Worm (Caenorhabditis elegans) whole organism, mixed stage, embryonic: Measurements from ENCODE around the gene rilp-1.

Source experiments
- elt-3 ChIP-seq: fragments of 150-350 bp; optimal IDR thresholded peaks from 2 replicates; lab custom pipeline; 2014; ENCODE audit warnings: missing biosample characterization, missing genetic modification characterization
- lsy-2 ChIP-seq: fragments of 150-350 bp; optimal IDR thresholded peaks from 2 replicates; lab custom pipeline; 2014; ENCODE audit warnings: missing biosample characterization, missing genetic modification characterization
- unc-39 ChIP-seq: fragments of 150-350 bp; optimal IDR thresholded peaks from 2 replicates; lab custom pipeline; 2014; ENCODE audit warnings: missing biosample characterization, missing genetic modification characterization
- unc-62 ChIP-seq: fragments of 150-350 bp; optimal IDR thresholded peaks from 2 replicates; lab custom pipeline; 2014; ENCODE audit warnings: missing biosample characterization, missing genetic modification reagents, missing genetic modification characterization

- no peak for TF ChIP-seq unc-62
- TF ChIP-seq unc-39 (tag; lab: Kevin White, UChicago), result no peak
- TF ChIP-seq elt-3, result no peak
- no peak for TF ChIP-seq lsy-2
Measured at ce11 chrIII:3635844-3636243, at the start of gene rilp-1.
